Fruit fly (Drosophila melanogaster) whole organism, wandering third instar larva: Measurements from ENCODE around the gene fusl.
A peak's percentile ranks its signal among the peaks of the same experiment; 100 is the strongest.

ENCODE experiments used
- Abd-B ChIP-seq: fragments of >200 bp; optimal IDR thresholded peaks from 2 replicates; lab custom pipeline; 2017; ENCODE audit warnings: missing biosample characterization, missing genetic modification characterization
- CG32264 ChIP-seq: fragments of 200-800 bp; sonication (Bioruptor generic); optimal IDR thresholded peaks from 2 replicates; lab custom pipeline; 2016; ENCODE audit warnings: missing biosample characterization, missing genetic modification characterization
- CG9705 ChIP-seq: fragments of 200-800 bp; sonication (Bioruptor generic); optimal IDR thresholded peaks from 2 replicates; lab custom pipeline; 2018; ENCODE audit warnings: missing biosample characterization, mild to moderate bottlenecking, missing genetic modification characterization
- Dif ChIP-seq: fragments of 200-275, 200-300 bp; sonication (Bioruptor generic); optimal IDR thresholded peaks from 2 replicates; lab custom pipeline; 2018; ENCODE audit warnings: missing biosample characterization, missing genetic modification characterization; ENCODE audit not compliant: partially characterized antibody
- GATAd ChIP-seq: sonication (Bioruptor generic); optimal IDR thresholded peaks from 2 replicates; lab custom pipeline; 2016; ENCODE audit warnings: missing biosample characterization, missing genetic modification characterization
- HLH106 ChIP-seq: fragments of 200-800 bp; optimal IDR thresholded peaks from 3 replicates; lab custom pipeline; 2019; ENCODE audit warnings: missing biosample characterization, mild to moderate bottlenecking, missing genetic modification characterization, moderate library complexity
- Hr78 ChIP-seq: fragments of >200 bp; optimal IDR thresholded peaks from 2 replicates; lab custom pipeline; 2017; ENCODE audit warnings: missing biosample characterization, missing genetic modification characterization
- Jra ChIP-seq: sonication (Bioruptor generic); optimal IDR thresholded peaks from 2 replicates; lab custom pipeline; 2016; ENCODE audit warnings: missing biosample characterization, missing genetic modification characterization
- Mio ChIP-seq: sonication (Bioruptor generic); optimal IDR thresholded peaks from 2 replicates; lab custom pipeline; 2016; ENCODE audit warnings: missing biosample characterization, missing genetic modification characterization
- Myc ChIP-seq: fragments of >200 bp; optimal IDR thresholded peaks from 2 replicates; lab custom pipeline; 2017
- N ChIP-seq: fragments of >200 bp; optimal IDR thresholded peaks from 2 replicates; lab custom pipeline; 2018; ENCODE audit warnings: missing biosample characterization, missing external identifiers, missing genetic modification characterization
- OdsH ChIP-seq: fragments of 200-800 bp; sonication (Bioruptor generic); optimal IDR thresholded peaks from 2 replicates; lab custom pipeline; 2016; ENCODE audit warnings: missing biosample characterization, mild to moderate bottlenecking, missing genetic modification characterization
- Rel ChIP-seq, 2 experiments: fragments of 200-800 bp; sonication (Bioruptor generic) in 1 of 2; optimal IDR thresholded peaks; 2 replicates in 1 of 2; 3 replicates in 1 of 2; lab custom pipeline; 2016 to 2019; ENCODE audit warnings: mild to moderate bottlenecking in 2 of 2, missing biosample characterization in 2 of 2, missing genetic modification characterization in 2 of 2, moderate library complexity in 1 of 2
- Vsx2 ChIP-seq: fragments of 200-300, 225-300 bp; sonication (Bioruptor generic); optimal IDR thresholded peaks from 2 replicates; lab custom pipeline; 2018; ENCODE audit warnings: missing biosample characterization, missing genetic modification characterization; ENCODE audit not compliant: partially characterized antibody
- br ChIP-seq: fragments of 200-800 bp; sonication (Bioruptor generic); optimal IDR thresholded peaks from 2 replicates; lab custom pipeline; 2016; ENCODE audit warnings: missing biosample characterization, missing genetic modification characterization
- brk ChIP-seq: fragments of 200-800 bp; sonication (Bioruptor generic); optimal IDR thresholded peaks from 2 replicates; lab custom pipeline; 2016; ENCODE audit warnings: missing biosample characterization, mild to moderate bottlenecking, missing genetic modification characterization
- dl ChIP-seq, 2 experiments: fragments of 175-275, 200-275 bp in 1 of 2; fragments of 200-275 bp in 1 of 2; sonication (Bioruptor generic); optimal IDR thresholded peaks; lab custom pipeline; 2018; ENCODE audit warnings: mild to moderate bottlenecking in 2 of 2, missing biosample characterization in 2 of 2, missing genetic modification characterization in 2 of 2, moderate library complexity in 2 of 2; ENCODE audit not compliant: partially characterized antibody in 2 of 2, insufficient read depth in 1 of 2
- dmrt93B ChIP-seq: fragments of 200-800 bp; sonication (Bioruptor generic); optimal IDR thresholded peaks from 2 replicates; lab custom pipeline; 2018; ENCODE audit warnings: missing biosample characterization, mild to moderate bottlenecking, missing genetic modification characterization
- dsf ChIP-seq: sonication (Bioruptor generic); optimal IDR thresholded peaks from 2 replicates; lab custom pipeline; 2016; ENCODE audit warnings: missing biosample characterization, missing genetic modification characterization, borderline replicate concordance
- ey ChIP-seq: fragments of 200-800 bp; sonication (Bioruptor generic); optimal IDR thresholded peaks from 2 replicates; lab custom pipeline; 2016; ENCODE audit warnings: missing biosample characterization, missing genetic modification characterization
- foxo ChIP-seq, 2 experiments: fragments of 200-800 bp; sonication (Bioruptor generic); optimal IDR thresholded peaks; 2 replicates in 1 of 2; 3 replicates in 1 of 2; lab custom pipeline; 2016 to 2017; ENCODE audit warnings: missing biosample characterization in 2 of 2, missing genetic modification characterization in 2 of 2
- fru ChIP-seq: fragments of 200-800 bp; sonication (Bioruptor generic); optimal IDR thresholded peaks from 3 replicates; lab custom pipeline; 2016; ENCODE audit warnings: missing biosample characterization, mild to moderate bottlenecking, missing genetic modification characterization
- jim ChIP-seq: fragments of 175-275, 200-325 bp; sonication (Bioruptor generic); optimal IDR thresholded peaks from 2 replicates; lab custom pipeline; 2016; ENCODE audit warnings: missing biosample characterization, mild to moderate bottlenecking, missing genetic modification characterization
- lola ChIP-seq: fragments of >200 bp; optimal IDR thresholded peaks from 2 replicates; lab custom pipeline; 2017; ENCODE audit warnings: missing biosample characterization, missing genetic modification characterization
- pan ChIP-seq: fragments of >200 bp; optimal IDR thresholded peaks from 2 replicates; lab custom pipeline; 2017
- psq ChIP-seq: fragments of 200-800 bp; sonication (Bioruptor generic); optimal IDR thresholded peaks from 3 replicates; lab custom pipeline; 2017; ENCODE audit warnings: missing biosample characterization, mild to moderate bottlenecking, missing genetic modification characterization, moderate library complexity
- rgr ChIP-seq: fragments of 200-800 bp; sonication (Bioruptor generic); optimal IDR thresholded peaks from 3 replicates; lab custom pipeline; 2016; ENCODE audit warnings: missing biosample characterization, mild to moderate bottlenecking, missing genetic modification characterization
- sv ChIP-seq: fragments of 200-800 bp; sonication (Bioruptor generic); optimal IDR thresholded peaks from 3 replicates; lab custom pipeline; 2016; ENCODE audit warnings: missing biosample characterization, missing genetic modification characterization
- tai ChIP-seq: sonication (Bioruptor generic); optimal IDR thresholded peaks from 2 replicates; lab custom pipeline; 2016; ENCODE audit warnings: missing biosample characterization, missing genetic modification characterization
- usp ChIP-seq: fragments of >200 bp; optimal IDR thresholded peaks from 2 replicates; lab custom pipeline; 2017; ENCODE audit warnings: missing biosample characterization, missing genetic modification characterization
- woc ChIP-seq: sonication (Bioruptor generic); optimal IDR thresholded peaks from 2 replicates; lab custom pipeline; 2016; ENCODE audit warnings: missing biosample characterization, mild to moderate bottlenecking, missing genetic modification characterization

fusl gene

DNA sequence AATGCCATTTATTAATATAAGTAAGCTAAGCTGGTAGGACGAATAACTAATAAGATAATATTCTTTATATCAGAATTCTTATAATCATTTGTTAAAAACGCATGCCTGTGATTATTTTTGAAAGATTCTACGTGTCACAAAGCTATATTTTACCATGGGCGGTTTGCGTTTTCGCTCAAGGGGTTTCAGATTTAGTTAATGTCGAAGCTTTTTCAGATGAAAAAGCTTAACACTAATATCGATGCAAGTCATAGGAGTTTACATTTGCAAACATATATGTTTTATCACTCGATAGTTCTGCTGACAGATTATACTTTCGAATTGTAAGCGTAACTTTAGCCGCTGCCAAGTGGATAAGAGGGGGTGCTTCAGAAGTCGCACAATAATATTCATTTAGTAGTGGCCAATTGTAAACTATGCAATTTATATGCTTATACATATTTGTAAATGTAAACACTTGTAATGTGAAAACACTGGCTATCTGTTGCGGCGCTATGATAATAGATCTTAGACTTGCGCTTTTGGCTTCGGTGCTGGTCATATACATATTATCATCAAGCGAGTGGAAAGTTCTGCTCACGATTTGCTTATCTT, 3.2 kb upstream of the fusl start:
- TF ChIP-seq fru (no peak), Jra (GFP tag; lab: Kevin White, UChicago) (no peak), dmrt93B (GFP tag; lab: Kevin White, UChicago) (no peak), ey (GFP tag; lab: Kevin White, UChicago) (no peak), Rel (GFP tag; optimal IDR thresholded peaks at IDR 0.05; lab: Kevin White, UChicago) (no peak), Rel (tag; optimal IDR thresholded peaks at IDR 0.05; lab: Kevin White, UChicago) (no peak), Dif (no peak), CG9705 (no peak), dsf (GFP tag; lab: Kevin White, UChicago) (no peak), psq (no peak), woc (no peak), Abd-B (GFP tag; lab: Kevin White, UChicago) (no peak), brk (GFP tag; lab: Kevin White, UChicago) (no peak), rgr (GFP tag; lab: Kevin White, UChicago) (no peak), Mio (GFP tag; lab: Kevin White, UChicago) (no peak), sv (GFP tag; lab: Kevin White, UChicago) (no peak), OdsH (GFP tag; lab: Kevin White, UChicago) (no peak), Vsx2 (GFP tag; lab: Kevin White, UChicago) (no peak), GATAd (GFP tag; lab: Kevin White, UChicago) (no peak)

DNA sequence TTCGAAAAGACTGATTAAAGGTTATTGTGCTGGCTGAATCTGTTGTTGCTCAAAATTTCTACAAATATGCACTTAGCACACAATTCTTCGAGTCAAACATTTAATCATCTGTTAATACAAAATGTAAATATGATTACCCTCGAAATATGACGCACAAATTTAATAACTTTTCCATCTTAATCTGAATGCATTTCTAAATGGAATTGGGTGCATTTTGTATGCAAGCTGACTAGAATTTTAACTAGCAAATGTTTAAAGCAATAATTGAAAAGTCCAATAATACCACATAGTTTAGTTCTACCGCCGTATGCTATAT, 806 bp upstream of the fusl start:
- TF ChIP-seq dl (GFP tag; optimal IDR thresholded peaks at IDR 0.05; lab: Kevin White, UChicago; ENCODE audit: insufficient read depth in 1 of 2, partially characterized antibody in 2 of 2) (no peak), Abd-B (GFP tag; lab: Kevin White, UChicago) (no peak), brk (GFP tag; lab: Kevin White, UChicago) (peak; percentile 26), tai (peak; percentile 4)

DNA sequence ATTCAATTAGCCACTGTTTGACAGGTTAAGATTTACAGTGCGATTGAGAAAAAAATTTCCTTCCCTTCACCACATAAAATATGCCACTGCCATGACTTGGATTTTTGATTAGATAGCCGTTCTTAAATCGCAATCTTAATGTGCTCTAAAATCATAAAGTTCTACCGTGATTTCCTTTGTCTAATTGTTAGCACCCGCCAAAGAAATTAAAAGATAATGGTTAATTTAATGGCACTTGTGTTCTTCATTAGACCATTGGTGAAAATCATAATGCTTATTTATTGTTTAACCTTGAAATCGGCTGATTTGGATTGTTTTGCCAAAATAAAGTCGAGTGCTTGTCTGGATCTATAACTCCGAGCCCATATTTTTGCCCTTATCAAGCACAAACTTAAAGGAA, 714 bp downstream of the fusl start:
- TF ChIP-seq OdsH (GFP tag; lab: Kevin White, UChicago) = no peak
- no peak for TF ChIP-seq Abd-B (GFP tag; lab: Kevin White, UChicago)
- TF ChIP-seq Mio (GFP tag; lab: Kevin White, UChicago) = no peak
- TF ChIP-seq, all 38 proteins: peak for 0

DNA sequence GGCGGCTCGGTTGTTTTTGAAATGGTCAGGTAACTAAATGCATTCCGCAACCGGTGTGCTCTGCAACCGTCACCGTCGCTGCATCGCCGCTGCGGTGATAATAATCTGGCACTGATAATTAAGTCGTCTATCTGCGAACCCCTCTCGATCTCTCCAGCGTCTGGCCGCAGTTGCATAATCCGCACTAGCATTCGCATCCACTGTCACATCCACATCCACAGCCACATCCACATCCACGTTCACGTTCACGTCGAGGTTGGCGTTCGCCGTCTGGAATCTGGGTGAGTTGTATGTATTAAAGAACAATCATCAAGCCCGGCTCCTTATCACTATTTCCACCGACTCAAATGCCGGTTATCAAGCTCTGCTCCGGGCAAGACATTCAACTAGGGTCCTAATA, 5.3 kb downstream of the fusl start:
- no peak for TF ChIP-seq ey (GFP tag; lab: Kevin White, UChicago)
- TF ChIP-seq pan (lab: Kevin White, UChicago) = no peak
- TF ChIP-seq, all 38 proteins: peak for 0

DNA sequence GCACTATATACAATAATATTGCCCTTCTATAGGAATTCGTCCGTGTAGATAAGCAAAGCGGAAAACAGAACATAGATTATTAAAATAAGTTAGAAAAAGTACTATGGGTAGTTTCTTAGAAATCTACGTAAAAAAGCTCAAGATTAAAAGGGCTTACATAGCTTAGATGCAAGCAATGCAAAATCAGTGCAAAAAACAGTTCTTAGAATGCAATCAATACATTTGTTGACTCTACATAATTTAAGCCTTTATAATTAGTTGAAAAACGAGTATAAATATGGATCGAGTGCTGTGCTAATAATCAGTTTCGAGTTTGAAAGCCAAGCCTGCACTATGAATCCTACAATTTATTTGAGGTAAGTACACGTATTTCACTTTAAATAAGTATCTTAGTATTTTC, 8.3 kb downstream of the fusl start, which contains the start of gene TotM:
TotM (plus strand) TSS at position 301 of the 400 bp plus-strand sequence.
- TF ChIP-seq Mio (GFP tag; lab: Kevin White, UChicago) (no peak), GATAd (GFP tag; lab: Kevin White, UChicago) (no peak), dl (GFP tag; optimal IDR thresholded peaks at IDR 0.05; lab: Kevin White, UChicago; ENCODE audit: insufficient read depth in 1 of 2, partially characterized antibody in 2 of 2) (no peak), Abd-B (GFP tag; lab: Kevin White, UChicago) (no peak), Vsx2 (GFP tag; lab: Kevin White, UChicago) (no peak), foxo (GFP tag; optimal IDR thresholded peaks at IDR 0.05; lab: Kevin White, UChicago) (no peak), Myc (no peak), CG32264 (GFP tag; lab: Kevin White, UChicago) (no peak), jim (no peak), N (GFP tag; lab: Kevin White, UChicago) (no peak), HLH106 (tag; lab: Kevin White, UChicago) (no peak), fru (no peak), dsf (GFP tag; lab: Kevin White, UChicago) (no peak), tai (no peak), Dif (no peak)

DNA sequence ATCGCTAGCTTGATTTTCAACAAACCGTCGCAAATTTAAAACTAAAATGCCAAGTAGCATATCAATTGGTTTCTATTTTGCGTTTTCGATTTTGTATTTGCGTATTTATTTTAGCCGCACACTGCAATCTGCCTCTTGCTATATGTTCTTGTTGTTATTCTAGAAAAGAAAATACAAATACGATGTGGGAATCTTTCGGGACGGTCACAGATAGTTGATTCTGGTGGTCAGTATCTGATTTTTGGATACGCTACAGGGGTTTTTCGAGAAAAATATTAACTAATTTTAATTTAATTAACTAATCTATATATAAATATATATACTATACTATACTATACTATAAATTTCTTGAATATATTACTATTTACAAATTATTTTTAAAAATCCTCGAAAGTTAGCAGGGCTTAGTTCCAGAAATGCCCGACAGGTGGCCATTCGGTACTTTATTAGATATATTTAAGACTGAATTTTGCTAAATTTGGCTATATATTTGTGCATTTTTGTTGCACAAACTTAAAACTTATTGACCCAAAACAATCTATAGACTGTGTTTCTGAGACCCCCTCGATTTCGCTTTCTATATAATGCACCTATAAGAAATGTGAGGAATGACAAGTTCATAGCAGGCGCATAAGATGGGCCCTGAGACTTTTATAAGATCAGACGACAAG, 8.9 kb downstream of the fusl start, which contains the start of gene CG14022:
CG14022 (minus strand) TSS at position 51 of the 671 bp plus-strand sequence.
- no peak for TF ChIP-seq Myc
- TF ChIP-seq Dif = no peak
- TF ChIP-seq Jra (GFP tag; lab: Kevin White, UChicago) = no peak
- TF ChIP-seq N (GFP tag; lab: Kevin White, UChicago) = no peak
- no peak for TF ChIP-seq dsf (GFP tag; lab: Kevin White, UChicago)
- no peak for TF ChIP-seq OdsH (GFP tag; lab: Kevin White, UChicago)
- no peak for TF ChIP-seq brk (GFP tag; lab: Kevin White, UChicago)
- TF ChIP-seq br = no peak
- no peak for TF ChIP-seq dl (GFP tag; optimal IDR thresholded peaks at IDR 0.05; lab: Kevin White, UChicago; ENCODE audit: insufficient read depth in 1 of 2, partially characterized antibody in 2 of 2)
- no peak for TF ChIP-seq usp (GFP tag; lab: Kevin White, UChicago)
- no peak for TF ChIP-seq CG32264 (GFP tag; lab: Kevin White, UChicago)
- no peak for TF ChIP-seq Hr78 (GFP tag; lab: Kevin White, UChicago)
- no peak for TF ChIP-seq dmrt93B (GFP tag; lab: Kevin White, UChicago)
- no peak for TF ChIP-seq sv (GFP tag; lab: Kevin White, UChicago)
- no peak for TF ChIP-seq HLH106 (tag; lab: Kevin White, UChicago)
- TF ChIP-seq lola (GFP tag; lab: Kevin White, UChicago) = no peak
- TF ChIP-seq Vsx2 (GFP tag; lab: Kevin White, UChicago) = no peak
